Worm (Caenorhabditis elegans) whole organism, L4 larva: ENCODE results near the gene set-23.
A peak's percentile ranks its signal among the peaks of the same experiment; 100 is the strongest.

Experiments
- F37D6.2 ChIP-seq: sonication (generic microtip); optimal IDR thresholded peaks from 2 replicates; lab custom pipeline; 2016; ENCODE audit warnings: mild to moderate bottlenecking, missing genetic modification characterization, missing compliant biosample characterization
- T20F7.1 ChIP-seq: fragments of 200-800 bp; sonication (Bioruptor generic); optimal IDR thresholded peaks from 2 replicates; lab custom pipeline; 2018; ENCODE audit warnings: mild to moderate bottlenecking, missing genetic modification characterization, missing compliant biosample characterization
- T26A8.4 ChIP-seq: fragments of 200-800 bp; sonication (Bioruptor generic); IDR thresholded peaks from 2 replicates; pipeline ENCODE4 v1.3.6; 2022; ENCODE audit warnings: missing genetic modification characterization, missing compliant biosample characterization
- Y5F2A.4 ChIP-seq: fragments of 200-800 bp; sonication (Bioruptor generic); optimal IDR thresholded peaks from 2 replicates; lab custom pipeline; 2018; ENCODE audit warnings: mild to moderate bottlenecking, missing genetic modification characterization, missing compliant biosample characterization
- attf-4 ChIP-seq: sonication (generic microtip); optimal IDR thresholded peaks from 3 replicates; lab custom pipeline; 2017; ENCODE audit warnings: missing biosample characterization, missing genetic modification characterization
- ceh-28 ChIP-seq: fragments of 150-350 bp; optimal IDR thresholded peaks from 2 replicates; lab custom pipeline; 2014; ENCODE audit warnings: missing biosample characterization, missing genetic modification reagents, missing genetic modification characterization
- ceh-32 ChIP-seq: sonication (generic microtip); optimal IDR thresholded peaks from 2 replicates; lab custom pipeline; 2016; ENCODE audit warnings: mild to moderate bottlenecking, missing genetic modification characterization, missing compliant biosample characterization; ENCODE audit not compliant: poor library complexity
- ceh-44 ChIP-seq: fragments of 200-800 bp; sonication (Bioruptor generic); IDR thresholded peaks from 2 replicates; pipeline ENCODE4 v1.3.6; 2022; ENCODE audit warnings: missing genetic modification reagents, missing genetic modification characterization, missing compliant biosample characterization
- ceh-62 ChIP-seq: sonication (generic microtip); optimal IDR thresholded peaks from 2 replicates; lab custom pipeline; 2017; ENCODE audit warnings: missing biosample characterization, missing genetic modification characterization
- daf-12 ChIP-seq: fragments of 150-350 bp; optimal IDR thresholded peaks from 2 replicates; lab custom pipeline; 2014; ENCODE audit warnings: missing biosample characterization, missing genetic modification reagents, missing genetic modification characterization
- daf-16 ChIP-seq, 3 experiments: sonication (generic microtip); optimal IDR thresholded peaks; 2 replicates each; lab custom pipeline; 2016 to 2017; ENCODE audit warnings: missing genetic modification characterization in 3 of 3, missing genetic modification reagents in 3 of 3, mild to moderate bottlenecking in 2 of 3, missing compliant biosample characterization in 2 of 3, missing biosample characterization in 1 of 3, moderate library complexity in 1 of 3
- daf-19 ChIP-seq: fragments of 200-800 bp; sonication (Bioruptor generic); conservative IDR thresholded peaks from 2 replicates; pipeline ENCODE4 v1.3.6; 2022; ENCODE audit warnings: missing genetic modification characterization, missing compliant biosample characterization
- dmd-6 ChIP-seq: fragments of 200-800 bp; sonication (Bioruptor generic); IDR thresholded peaks from 2 replicates; pipeline ENCODE4 v1.3.6; 2022; ENCODE audit warnings: missing genetic modification reagents, missing genetic modification characterization, missing compliant biosample characterization
- dmd-8 ChIP-seq: fragments of 200-800 bp; sonication (Bioruptor generic); IDR thresholded peaks from 2 replicates; pipeline ENCODE4 v1.3.6; 2022; ENCODE audit warnings: missing genetic modification characterization, missing compliant biosample characterization
- egl-27 ChIP-seq: sonication (generic microtip); optimal IDR thresholded peaks from 3 replicates; lab custom pipeline; 2017; ENCODE audit warnings: missing biosample characterization, missing genetic modification reagents, missing genetic modification characterization
- egl-43 ChIP-seq: fragments of 200-800 bp; sonication (Bioruptor generic); IDR thresholded peaks from 2 replicates; pipeline ENCODE4 v1.3.6; 2022; ENCODE audit warnings: missing genetic modification reagents, missing genetic modification characterization, missing compliant biosample characterization
- hlh-11 ChIP-seq: fragments of 200-800 bp; sonication (Bioruptor generic); optimal IDR thresholded peaks from 2 replicates; lab custom pipeline; 2018; ENCODE audit warnings: mild to moderate bottlenecking, missing genetic modification characterization, missing compliant biosample characterization
- jun-1 ChIP-seq: fragments of 150-350 bp; optimal IDR thresholded peaks from 2 replicates; lab custom pipeline; 2014; ENCODE audit warnings: missing biosample characterization, missing genetic modification reagents, missing genetic modification characterization
- lin-1 ChIP-seq: fragments of 200-800 bp; sonication (Bioruptor generic); IDR thresholded peaks from 2 replicates; pipeline ENCODE4 v1.3.6; 2022; ENCODE audit warnings: missing genetic modification reagents, missing genetic modification characterization, missing compliant biosample characterization
- lin-29 ChIP-seq: fragments of 200-800 bp; sonication (Bioruptor generic); IDR thresholded peaks from 2 replicates; pipeline ENCODE4 v1.3.6; 2022; ENCODE audit warnings: missing genetic modification reagents, missing genetic modification characterization, missing compliant biosample characterization
- lsy-2 ChIP-seq, 2 experiments: fragments of 150-350 bp in 1 of 2; sonication (generic microtip) in 1 of 2; optimal IDR thresholded peaks; 2 replicates each; lab custom pipeline; 2014 to 2017; ENCODE audit warnings: missing biosample characterization in 2 of 2, missing genetic modification characterization in 2 of 2
- madf-9 ChIP-seq: fragments of 200-800 bp; sonication (Bioruptor generic); conservative IDR thresholded peaks from 2 replicates; pipeline ENCODE4 v1.3.6; 2022; ENCODE audit warnings: missing genetic modification reagents, missing genetic modification characterization, missing compliant biosample characterization
- mdt-29 ChIP-seq: fragments of 200-800 bp; sonication (Bioruptor generic); IDR thresholded peaks from 2 replicates; pipeline ENCODE4 v1.3.6; 2022; ENCODE audit warnings: missing genetic modification reagents, missing genetic modification characterization, missing compliant biosample characterization
- mep-1 ChIP-seq: fragments of 150-350 bp; sonication (generic microtip); optimal IDR thresholded peaks from 3 replicates; lab custom pipeline; 2014; ENCODE audit warnings: missing biosample characterization, missing genetic modification characterization
- nhr-102 ChIP-seq: sonication (generic microtip); optimal IDR thresholded peaks from 2 replicates; lab custom pipeline; 2016; ENCODE audit warnings: mild to moderate bottlenecking, missing genetic modification characterization, moderate library complexity, missing compliant biosample characterization
- nhr-237 ChIP-seq: sonication (generic microtip); optimal IDR thresholded peaks from 2 replicates; lab custom pipeline; 2017; ENCODE audit warnings: missing biosample characterization, missing genetic modification characterization
- nhr-25 ChIP-seq: sonication (generic microtip); optimal IDR thresholded peaks from 2 replicates; lab custom pipeline; 2017; ENCODE audit warnings: missing genetic modification characterization, mild to moderate bottlenecking, missing compliant biosample characterization, antibody characterized with exemption, moderate library complexity, borderline replicate concordance; ENCODE audit not compliant: insufficient read depth
- nhr-41 ChIP-seq: fragments of 200-800 bp; sonication (Bioruptor generic); IDR thresholded peaks from 2 replicates; pipeline ENCODE4 v1.3.6; 2022; ENCODE audit warnings: missing genetic modification reagents, missing genetic modification characterization, missing compliant biosample characterization
- nhr-42 ChIP-seq: fragments of 200-800 bp; sonication (Bioruptor generic); IDR thresholded peaks from 2 replicates; pipeline ENCODE4 v1.3.6; 2022; ENCODE audit warnings: missing genetic modification characterization, missing compliant biosample characterization
- nhr-6 ChIP-seq: fragments of 150-350 bp; optimal IDR thresholded peaks from 2 replicates; lab custom pipeline; 2014; ENCODE audit warnings: missing biosample characterization, missing genetic modification characterization
- nhr-76 ChIP-seq: fragments of 150-350 bp; optimal IDR thresholded peaks from 2 replicates; lab custom pipeline; 2014; ENCODE audit warnings: missing biosample characterization, missing genetic modification characterization
- pha-4 ChIP-seq, 2 experiments: fragments of 150-350 bp in 1 of 2; fragments of 200-800 bp in 1 of 2; sonication (Bioruptor generic) in 1 of 2; IDR thresholded peaks in 1 of 2; optimal IDR thresholded peaks in 1 of 2; 2 replicates each; pipeline versions ENCODE4 v1.3.6 to Lab custom; 2014 to 2022; ENCODE audit warnings: missing genetic modification characterization in 2 of 2, missing genetic modification reagents in 2 of 2, missing biosample characterization in 1 of 2, missing compliant biosample characterization in 1 of 2
- php-3 ChIP-seq: fragments of 200-800 bp; sonication (Bioruptor generic); IDR thresholded peaks from 2 replicates; pipeline ENCODE4 v1.3.6; 2022; ENCODE audit warnings: missing genetic modification reagents, missing genetic modification characterization, missing compliant biosample characterization
- saeg-2 ChIP-seq: fragments of 200-800 bp; sonication (Bioruptor generic); IDR thresholded peaks from 2 replicates; pipeline ENCODE4 v1.3.6; 2022; ENCODE audit warnings: missing genetic modification reagents, missing genetic modification characterization, missing compliant biosample characterization
- sdz-12 ChIP-seq: fragments of 200-800 bp; sonication (Bioruptor generic); optimal IDR thresholded peaks from 2 replicates; lab custom pipeline; 2018; ENCODE audit warnings: mild to moderate bottlenecking, missing genetic modification characterization, missing compliant biosample characterization
- snpc-1.2 ChIP-seq: fragments of 200-800 bp; sonication (Bioruptor generic); IDR thresholded peaks from 2 replicates; pipeline ENCODE4 v1.3.6; 2022; ENCODE audit warnings: missing genetic modification reagents, missing genetic modification characterization, missing compliant biosample characterization
- snpc-4 ChIP-seq: fragments of 150-350 bp; optimal IDR thresholded peaks from 2 replicates; lab custom pipeline; 2014; ENCODE audit warnings: missing biosample characterization, missing genetic modification characterization
- spr-1 ChIP-seq: sonication (generic microtip); optimal IDR thresholded peaks from 2 replicates; lab custom pipeline; 2016; ENCODE audit warnings: mild to moderate bottlenecking, missing genetic modification characterization, missing compliant biosample characterization
- spr-3 ChIP-seq: fragments of 200-800 bp; sonication (Bioruptor generic); optimal IDR thresholded peaks from 2 replicates; lab custom pipeline; 2018; ENCODE audit warnings: mild to moderate bottlenecking, missing genetic modification characterization, missing compliant biosample characterization
- tra-1 ChIP-seq: fragments of 200-800 bp; sonication (Bioruptor generic); IDR thresholded peaks from 2 replicates; pipeline ENCODE4 v1.3.6; 2022; ENCODE audit warnings: missing genetic modification reagents, missing genetic modification characterization, missing compliant biosample characterization
- ztf-11 ChIP-seq: fragments of 150-350 bp; optimal IDR thresholded peaks from 2 replicates; lab custom pipeline; 2014; ENCODE audit warnings: missing biosample characterization, missing genetic modification characterization

Gene set-23

DNA sequence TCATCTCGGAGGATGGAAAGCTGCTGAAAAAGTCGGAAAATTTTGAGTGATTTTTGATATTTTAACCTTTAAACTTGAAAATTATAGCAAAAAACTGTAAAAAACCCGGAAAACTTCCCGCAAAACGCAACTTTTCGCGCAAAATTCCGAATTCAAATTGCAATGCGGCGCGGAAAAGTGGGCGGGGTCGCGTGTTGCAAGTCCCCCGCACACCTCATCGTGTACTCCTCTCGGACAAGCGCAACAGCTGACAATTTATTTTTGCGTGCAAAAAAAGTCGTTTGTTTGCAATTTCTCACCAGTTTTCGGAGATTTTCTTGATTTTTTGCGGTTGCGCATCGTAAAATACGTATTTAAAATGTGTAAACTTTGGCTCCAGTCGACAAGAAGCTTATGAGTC lies 5.7 kb upstream of the set-23 start, which contains the start of gene npp-8 (continued):
- TF ChIP-seq ceh-32 (tag; lab: Kevin White, UChicago) (no peak), egl-43 (GFP tag; lab: Robert Waterston, UW) (peak; percentile 61; the same call in 1 of the 2 replicates), ceh-28 (tag; lab: Kevin White, UChicago) (no peak), jun-1 (tag; lab: Kevin White, UChicago) (no peak), nhr-102 (tag; lab: Kevin White, UChicago) (peak; percentile 88), T26A8.4 (GFP tag; lab: Robert Waterston, UW) (peak; percentile 86), dmd-6 (GFP tag; lab: Robert Waterston, UW) (peak; percentile 79), spr-3 (GFP tag; lab: Kevin White, UChicago) (peak; percentile 86), ceh-44 (GFP tag; lab: Robert Waterston, UW) (0 out of 2 replicates have a peak, but pooled peaks have one; percentile 22), lsy-2 (tag; optimal IDR thresholded peaks at IDR 0.05; lab: Kevin White, UChicago) (peak in 1 of 2 experiments; percentile 88), nhr-237 (tag; lab: Kevin White, UChicago) (no peak), daf-12 (tag; lab: Kevin White, UChicago) (no peak), php-3 (GFP tag; lab: Robert Waterston, UW) (peak; percentile 59), nhr-76 (tag; lab: Kevin White, UChicago) (no peak), hlh-11 (tag; lab: Kevin White, UChicago) (peak; percentile 99), dmd-8 (GFP tag; lab: Robert Waterston, UW) (no peak), snpc-4 (tag; lab: Kevin White, UChicago) (no peak), madf-9 (GFP tag; lab: Robert Waterston, UW) (peak; percentile 78), snpc-1.2 (GFP tag; lab: Robert Waterston, UW) (peak; percentile 57; the same call in 1 of the 2 replicates), nhr-42 (GFP tag; lab: Robert Waterston, UW) (peak; percentile 69; the same call in 1 of the 2 replicates), tra-1 (peak; percentile 60; the same call in 1 of the 2 replicates), attf-4 (tag; lab: Kevin White, UChicago) (no peak), Y5F2A.4 (GFP tag; lab: Kevin White, UChicago) (no peak), ceh-62 (tag; lab: Kevin White, UChicago) (no peak), nhr-41 (GFP tag; lab: Robert Waterston, UW) (no peak), mdt-29 (GFP tag; lab: Robert Waterston, UW) (peak; percentile 27; the same call in 1 of the 2 replicates), egl-27 (no peak)

- no peak for TF ChIP-seq daf-16 (GFP tag; optimal IDR thresholded peaks at IDR 0.05; lab: Kevin White, UChicago)
- no peak for TF ChIP-seq daf-16 (tag; optimal IDR thresholded peaks at IDR 0.05; lab: Kevin White, UChicago)
- TF ChIP-seq lin-1 (GFP tag; lab: Robert Waterston, UW): no peak
- TF ChIP-seq ztf-11 (tag; lab: Kevin White, UChicago): no peak
- no peak for TF ChIP-seq saeg-2 (GFP tag; lab: Robert Waterston, UW)
- no peak for TF ChIP-seq mep-1
- TF ChIP-seq F37D6.2: no peak
- TF ChIP-seq mdt-29 (GFP tag; lab: Robert Waterston, UW): no peak
- no peak for TF ChIP-seq pha-4 (GFP tag; IDR thresholded peaks at IDR 0.05; lab: Robert Waterston, UW)
- TF ChIP-seq pha-4 (tag; optimal IDR thresholded peaks at IDR 0.05; lab: Kevin White, UChicago): no peak
- TF ChIP-seq T20F7.1 (GFP tag; lab: Kevin White, UChicago): no peak
- TF ChIP-seq spr-1 (tag; lab: Kevin White, UChicago): no peak
- TF ChIP-seq sdz-12 (GFP tag; lab: Kevin White, UChicago): no peak
- no peak for TF ChIP-seq lin-29
- no peak for TF ChIP-seq daf-19 (GFP tag; lab: Robert Waterston, UW)
- no peak for TF ChIP-seq nhr-25
- no peak for TF ChIP-seq nhr-6 (tag; lab: Kevin White, UChicago)
Observed at ce11 chrIV:1597018-1597417, 4.4 kb upstream of the set-23 start, which contains the start of gene ced-2. Gene ced-2, plus strand, starts transcription at chrIV:1597318.
